Worm (Caenorhabditis elegans): ENCODE measurements around the gene sftb-1.

ce11 chrIII:4221527-4221926 is 47.5 kb downstream of the sftb-1 start:
- TF ChIP-seq ceh-13 (GFP tag; optimal IDR thresholded peaks at IDR 0.05) (no peak), ama-1 (optimal IDR thresholded peaks at IDR 0.05) (no peak), flt-1 (GFP tag; IDR thresholded peaks at IDR 0.05) (no peak), B0310.2 (tag; optimal IDR thresholded peaks at IDR 0.05) (no peak), pes-1 (GFP tag; IDR thresholded peaks at IDR 0.05) (no peak), tbx-11 (GFP tag; IDR thresholded peaks at IDR 0.05) (no peak), aly-1 (tag; optimal IDR thresholded peaks at IDR 0.05) (no peak)
